Fruit fly (Drosophila melanogaster): ENCODE data around the gene Raf.

DNA sequence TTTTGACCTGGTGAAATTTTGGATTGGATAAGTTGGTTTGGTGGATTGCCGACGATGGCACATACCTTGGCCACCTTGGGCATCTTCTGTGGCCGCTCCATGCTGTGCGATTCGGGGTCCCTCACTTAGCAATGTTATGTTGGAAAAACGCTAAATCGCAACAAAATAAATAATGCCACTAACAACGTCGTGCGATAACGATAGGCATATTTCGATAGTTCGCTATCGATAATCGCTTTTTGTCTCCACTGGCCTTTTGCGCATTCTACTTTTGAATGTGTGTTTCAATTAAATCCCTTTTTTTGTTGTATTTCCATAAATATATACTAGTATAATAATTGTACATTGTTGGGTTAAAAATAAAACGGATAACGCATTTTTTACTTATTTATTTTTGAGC is 45.5 kb upstream of the Raf start, which contains the start of gene crn:
- no peak for TF ChIP-seq eg (GFP tag; IDR thresholded peaks at IDR 0.05)
- no peak for TF ChIP-seq CG3919 (GFP tag; optimal IDR thresholded peaks at IDR 0.05)
